Worm (Caenorhabditis elegans) whole organism, late embryonic: ENCODE measurements around the gene ador-1.

Experiments
- ama-1 ChIP-seq: fragments of 150-350 bp; optimal IDR thresholded peaks from 2 replicates; lab custom pipeline; 2014
- ceh-45 ChIP-seq: fragments of 200-800 bp; sonication (Bioruptor generic); IDR thresholded peaks from 2 replicates; pipeline ENCODE4 v1.3.6; 2022; ENCODE audit warnings: missing genetic modification reagents, missing genetic modification characterization, missing compliant biosample characterization
- dve-1 ChIP-seq: sonication (generic microtip); optimal IDR thresholded peaks from 2 replicates; lab custom pipeline; 2017; ENCODE audit warnings: antibody characterized with exemption, mild to moderate bottlenecking, missing genetic modification characterization, missing compliant biosample characterization
- fkh-6 ChIP-seq: sonication (generic microtip); optimal IDR thresholded peaks from 2 replicates; lab custom pipeline; 2016; ENCODE audit warnings: missing genetic modification characterization, missing compliant biosample characterization
- lim-6 ChIP-seq: sonication (generic microtip); optimal IDR thresholded peaks from 2 replicates; lab custom pipeline; 2016; ENCODE audit warnings: missing genetic modification characterization, missing compliant biosample characterization
- lin-11 ChIP-seq: fragments of 200-800 bp; sonication (Bioruptor generic); optimal IDR thresholded peaks from 2 replicates; lab custom pipeline; 2018; ENCODE audit warnings: mild to moderate bottlenecking, missing genetic modification characterization, missing compliant biosample characterization
- madf-2 ChIP-seq: sonication (generic microtip); optimal IDR thresholded peaks from 2 replicates; lab custom pipeline; 2017; ENCODE audit warnings: missing genetic modification characterization, missing compliant biosample characterization
- mec-3 ChIP-seq: sonication (generic microtip); optimal IDR thresholded peaks from 2 replicates; lab custom pipeline; 2016; ENCODE audit warnings: borderline replicate concordance, missing genetic modification characterization, missing compliant biosample characterization
- sdc-2 ChIP-seq: sonication (generic microtip); optimal IDR thresholded peaks from 2 replicates; lab custom pipeline; 2016; ENCODE audit warnings: missing genotype, missing genetic modification characterization, missing compliant biosample characterization

DNA sequence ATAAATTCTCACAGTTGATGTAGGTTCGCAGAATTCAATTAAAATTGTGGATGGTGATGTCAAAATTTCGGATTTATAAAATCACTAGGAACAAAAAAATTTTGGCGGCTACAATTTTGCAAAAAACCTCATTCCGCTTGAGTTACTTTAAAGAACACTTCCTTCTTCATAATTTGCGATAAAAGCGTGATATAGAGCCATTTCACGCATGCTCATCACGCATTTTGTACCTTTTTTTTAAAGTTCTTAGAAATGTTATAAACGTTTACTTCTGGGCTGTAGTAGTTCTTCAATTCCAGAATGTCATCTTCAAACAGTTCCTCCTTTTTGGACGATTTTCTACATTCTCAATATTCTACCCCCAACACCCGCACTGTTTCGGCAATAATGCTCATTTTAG, 25.3 kb upstream of the ador-1 start, which contains the start of gene srx-119:
- no peak for TF ChIP-seq ama-1 (lab: Kevin White, UChicago)
- TF ChIP-seq fkh-6 (tag; lab: Kevin White, UChicago), result no peak
- TF ChIP-seq lin-11 (tag; lab: Kevin White, UChicago), result no peak
- no peak for TF ChIP-seq madf-2
- no peak for TF ChIP-seq mec-3 (tag; lab: Kevin White, UChicago)
- TF ChIP-seq sdc-2 (tag; lab: Kevin White, UChicago), result no peak
- no peak for TF ChIP-seq ceh-45
- TF ChIP-seq lim-6 (tag; lab: Kevin White, UChicago), result no peak
- no peak for TF ChIP-seq dve-1
